Worm (Caenorhabditis elegans) whole organism, L2 larva: Measurements from ENCODE around the gene F21H7.12.

Source experiments
- C34F6.9 ChIP-seq: fragments of 150-350 bp; optimal IDR thresholded peaks from 2 replicates; lab custom pipeline; 2014; ENCODE audit warnings: missing biosample characterization, missing genetic modification characterization
- F13H6.1 ChIP-seq: sonication (generic microtip); optimal IDR thresholded peaks from 2 replicates; lab custom pipeline; 2016; ENCODE audit warnings: missing genetic modification characterization, missing compliant biosample characterization
- R02D3.7 ChIP-seq: fragments of 150-350 bp; optimal IDR thresholded peaks from 2 replicates; lab custom pipeline; 2014; ENCODE audit warnings: missing biosample characterization, missing genetic modification characterization
- Y55F3AM.14 ChIP-seq: fragments of 200-800 bp; sonication (Bioruptor generic); optimal IDR thresholded peaks from 2 replicates; lab custom pipeline; 2018; ENCODE audit warnings: mild to moderate bottlenecking, missing genetic modification characterization, missing compliant biosample characterization
- ZK546.5 ChIP-seq: sonication (generic microtip); optimal IDR thresholded peaks from 2 replicates; lab custom pipeline; 2017; ENCODE audit warnings: missing biosample characterization, missing genetic modification characterization
- ama-1 ChIP-seq: fragments of 150-350 bp; optimal IDR thresholded peaks from 2 replicates; lab custom pipeline; 2018; ENCODE audit warnings: inconsistent platforms
- ceh-16 ChIP-seq: fragments of 150-350 bp; optimal IDR thresholded peaks from 2 replicates; lab custom pipeline; 2014; ENCODE audit warnings: missing biosample characterization, missing genetic modification characterization
- ceh-82 ChIP-seq: fragments of 150-350 bp; optimal IDR thresholded peaks from 2 replicates; lab custom pipeline; 2014; ENCODE audit warnings: missing biosample characterization, missing genetic modification characterization
- crh-2 ChIP-seq: sonication (generic microtip); optimal IDR thresholded peaks from 2 replicates; lab custom pipeline; 2017; ENCODE audit warnings: missing biosample characterization, missing genetic modification characterization
- dmd-4 ChIP-seq: sonication (generic microtip); optimal IDR thresholded peaks from 2 replicates; lab custom pipeline; 2017; ENCODE audit warnings: missing biosample characterization, missing genetic modification characterization
- elt-1 ChIP-seq: fragments of 150-350 bp; optimal IDR thresholded peaks from 2 replicates; lab custom pipeline; 2014; ENCODE audit warnings: missing biosample characterization, missing genetic modification characterization
- elt-3 ChIP-seq: sonication (generic microtip); optimal IDR thresholded peaks from 2 replicates; lab custom pipeline; 2017; ENCODE audit warnings: missing biosample characterization, missing genetic modification characterization
- fos-1 ChIP-seq: fragments of 150-350 bp; optimal IDR thresholded peaks from 2 replicates; lab custom pipeline; 2014; ENCODE audit warnings: missing biosample characterization, missing genetic modification characterization
- gmeb-1 ChIP-seq: fragments of 150-350 bp; optimal IDR thresholded peaks from 2 replicates; lab custom pipeline; 2014; ENCODE audit warnings: missing biosample characterization, missing genetic modification characterization
- lin-39 ChIP-seq: fragments of 150-350 bp; optimal IDR thresholded peaks from 2 replicates; lab custom pipeline; 2014; ENCODE audit warnings: missing biosample characterization, missing genetic modification reagents, missing genetic modification characterization
- lsy-2 ChIP-seq, 2 experiments: fragments of 150-350 bp in 1 of 2; sonication (generic microtip) in 1 of 2; optimal IDR thresholded peaks; 2 replicates each; lab custom pipeline; 2014 to 2017; ENCODE audit warnings: missing biosample characterization in 2 of 2, missing genetic modification characterization in 2 of 2
- mab-5 ChIP-seq: fragments of 150-350 bp; optimal IDR thresholded peaks from 2 replicates; lab custom pipeline; 2014; ENCODE audit warnings: missing biosample characterization, missing genetic modification characterization
- mbf-1 ChIP-seq: sonication (generic microtip); optimal IDR thresholded peaks from 2 replicates; lab custom pipeline; 2017; ENCODE audit warnings: missing biosample characterization, missing genetic modification characterization
- mdl-1 ChIP-seq, 2 experiments: fragments of 150-350 bp in 1 of 2; sonication (generic microtip) in 1 of 2; optimal IDR thresholded peaks; 2 replicates each; lab custom pipeline; 2017; ENCODE audit warnings: missing biosample characterization in 2 of 2, missing genetic modification characterization in 2 of 2
- nhr-10 ChIP-seq: sonication (generic microtip); optimal IDR thresholded peaks from 2 replicates; lab custom pipeline; 2017; ENCODE audit warnings: missing biosample characterization, missing genetic modification characterization
- nhr-11 ChIP-seq: fragments of 150-350 bp; optimal IDR thresholded peaks from 2 replicates; lab custom pipeline; 2014; ENCODE audit warnings: missing biosample characterization, missing genetic modification characterization
- nhr-21 ChIP-seq: fragments of 150-350 bp; optimal IDR thresholded peaks from 2 replicates; lab custom pipeline; 2014; ENCODE audit warnings: missing biosample characterization, missing genetic modification characterization
- nhr-237 ChIP-seq: fragments of 150-350 bp; optimal IDR thresholded peaks from 2 replicates; lab custom pipeline; 2014; ENCODE audit warnings: missing biosample characterization, missing genetic modification characterization
- nhr-77 ChIP-seq: fragments of 150-350 bp; optimal IDR thresholded peaks from 2 replicates; lab custom pipeline; 2014; ENCODE audit warnings: missing biosample characterization, missing genetic modification characterization
- peb-1 ChIP-seq: fragments of 150-350 bp; optimal IDR thresholded peaks from 2 replicates; lab custom pipeline; 2014; ENCODE audit warnings: missing biosample characterization, missing genetic modification characterization
- skn-1 ChIP-seq: sonication (generic microtip); optimal IDR thresholded peaks from 2 replicates; lab custom pipeline; 2017; ENCODE audit warnings: missing biosample characterization, missing genetic modification characterization
- sma-3 ChIP-seq: sonication (generic microtip); optimal IDR thresholded peaks from 2 replicates; lab custom pipeline; 2016; ENCODE audit warnings: missing genetic modification reagents, missing genetic modification characterization, missing compliant biosample characterization
- sma-9 ChIP-seq, 2 experiments: fragments of 150-350 bp in 1 of 2; sonication (generic microtip) in 1 of 2; optimal IDR thresholded peaks; 2 replicates each; lab custom pipeline; 2014 to 2016; ENCODE audit warnings: missing genetic modification characterization in 2 of 2, mild to moderate bottlenecking in 1 of 2, missing biosample characterization in 1 of 2, missing compliant biosample characterization in 1 of 2, missing genetic modification reagents in 1 of 2, moderate library complexity in 1 of 2
- snpc-4 ChIP-seq: fragments of 150-350 bp; optimal IDR thresholded peaks from 2 replicates; lab custom pipeline; 2014; ENCODE audit warnings: missing biosample characterization, missing genetic modification characterization
- unc-39 ChIP-seq: fragments of 150-350 bp; optimal IDR thresholded peaks from 2 replicates; lab custom pipeline; 2014; ENCODE audit warnings: missing biosample characterization, missing genetic modification characterization
- unc-55 ChIP-seq: fragments of 150-350 bp; sonication (generic microtip); optimal IDR thresholded peaks from 3 replicates; lab custom pipeline; 2014; ENCODE audit warnings: missing biosample characterization, missing genetic modification reagents, missing genetic modification characterization
- unc-62 ChIP-seq: fragments of 150-350 bp; optimal IDR thresholded peaks from 2 replicates; lab custom pipeline; 2014; ENCODE audit warnings: missing biosample characterization, missing genetic modification reagents, missing genetic modification characterization
- ztf-11 ChIP-seq: sonication (generic microtip); optimal IDR thresholded peaks from 2 replicates; lab custom pipeline; 2017; ENCODE audit warnings: missing biosample characterization, missing genetic modification characterization
- ztf-4 ChIP-seq: fragments of 150-350 bp; optimal IDR thresholded peaks from 2 replicates; lab custom pipeline; 2014; ENCODE audit warnings: missing biosample characterization, missing genetic modification characterization

Gene F21H7.12

DNA sequence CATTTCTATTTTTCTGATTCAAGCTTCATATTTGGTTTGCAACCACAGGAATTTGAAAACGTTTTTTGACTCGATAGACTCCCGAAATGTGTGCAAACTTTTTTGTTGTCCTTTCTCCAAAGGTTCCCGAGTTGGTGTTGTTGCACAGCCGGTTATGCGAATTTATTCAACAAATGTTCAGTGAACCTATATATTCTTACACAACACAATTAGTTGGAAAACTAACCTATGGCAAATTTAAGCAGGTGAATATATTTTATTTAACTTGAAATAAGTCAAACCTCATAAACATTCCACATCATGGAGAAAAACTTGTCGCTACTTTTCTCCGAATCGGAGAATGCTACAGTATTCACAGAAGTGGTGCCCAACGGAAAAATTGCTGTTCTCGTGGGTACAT, 46.6 kb upstream of the F21H7.12 start, which contains the start of gene srz-14:
Gene srz-14, plus strand, starts transcription at position 301 of the 400 bp plus-strand sequence.
- no peak for TF ChIP-seq ceh-16 (tag; lab: Kevin White, UChicago)
- no peak for TF ChIP-seq mbf-1 (tag; lab: Kevin White, UChicago)
- no peak for TF ChIP-seq sma-9 (GFP tag; optimal IDR thresholded peaks at IDR 0.05; lab: Kevin White, UChicago)
- TF ChIP-seq sma-9 (tag; optimal IDR thresholded peaks at IDR 0.05; lab: Kevin White, UChicago) = no peak
- TF ChIP-seq snpc-4 (tag; lab: Kevin White, UChicago) = no peak
- TF ChIP-seq mab-5 (tag; lab: Kevin White, UChicago) = no peak
- no peak for TF ChIP-seq unc-39
- TF ChIP-seq fos-1 (tag; lab: Kevin White, UChicago) = no peak
- no peak for TF ChIP-seq nhr-237 (tag; lab: Kevin White, UChicago)
- TF ChIP-seq crh-2 (tag; lab: Kevin White, UChicago) = no peak
- no peak for TF ChIP-seq nhr-21
- no peak for TF ChIP-seq ZK546.5 (tag; lab: Kevin White, UChicago)
- TF ChIP-seq ztf-11 (tag; lab: Kevin White, UChicago) = no peak
- TF ChIP-seq gmeb-1 = no peak
- no peak for TF ChIP-seq Y55F3AM.14 (GFP tag; lab: Kevin White, UChicago)
- no peak for TF ChIP-seq F13H6.1
- TF ChIP-seq sma-3 (GFP tag; lab: Kevin White, UChicago) = no peak

DNA sequence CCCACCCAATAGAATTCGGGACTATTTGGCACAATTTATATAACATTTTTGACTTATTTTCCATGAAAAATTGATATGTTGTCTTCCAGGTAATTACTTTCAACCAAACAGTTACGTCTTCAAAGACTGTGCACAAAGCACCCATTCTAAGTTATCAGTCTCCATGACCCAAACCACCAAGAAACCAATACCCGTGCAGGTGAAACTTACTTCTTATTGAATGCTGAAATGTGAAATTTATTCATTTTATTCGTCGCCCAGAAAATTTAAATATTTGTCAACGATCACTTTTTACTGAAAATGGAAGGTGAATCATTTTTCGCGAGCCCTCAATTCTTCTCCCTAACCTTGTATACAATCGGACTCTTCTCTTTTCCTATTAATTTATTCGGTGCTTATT, 39.5 kb upstream of the F21H7.12 start, which contains the start of gene srh-281:
Gene srh-281, plus strand, starts transcription at position 301 of the 400 bp plus-strand sequence.
- no peak for TF ChIP-seq peb-1
- TF ChIP-seq fos-1 (tag; lab: Kevin White, UChicago) = no peak
- no peak for TF ChIP-seq mdl-1 (tag; optimal IDR thresholded peaks at IDR 0.05; lab: Kevin White, UChicago)
- no peak for TF ChIP-seq nhr-77 (tag; lab: Kevin White, UChicago)
- no peak for TF ChIP-seq R02D3.7 (tag; lab: Kevin White, UChicago)
- no peak for TF ChIP-seq unc-55 (GFP tag; lab: Kevin White, UChicago)
- no peak for TF ChIP-seq ama-1 (lab: Kevin White, UChicago)
- no peak for TF ChIP-seq elt-3
- no peak for TF ChIP-seq nhr-10 (tag; lab: Kevin White, UChicago)

ce11 chrV:16192114-16192513, 37.9 kb upstream of the F21H7.12 start, which contains the start of gene srh-279:
Gene srh-279, plus strand, starts transcription at chrV:16192414.
- TF ChIP-seq C34F6.9 (no peak), nhr-21 (no peak), elt-3 (no peak), nhr-11 (tag; lab: Kevin White, UChicago) (no peak), gmeb-1 (no peak), peb-1 (no peak), dmd-4 (no peak), unc-55 (GFP tag; lab: Kevin White, UChicago) (no peak), nhr-237 (tag; lab: Kevin White, UChicago) (no peak), crh-2 (tag; lab: Kevin White, UChicago) (no peak), fos-1 (tag; lab: Kevin White, UChicago) (no peak)

DNA sequence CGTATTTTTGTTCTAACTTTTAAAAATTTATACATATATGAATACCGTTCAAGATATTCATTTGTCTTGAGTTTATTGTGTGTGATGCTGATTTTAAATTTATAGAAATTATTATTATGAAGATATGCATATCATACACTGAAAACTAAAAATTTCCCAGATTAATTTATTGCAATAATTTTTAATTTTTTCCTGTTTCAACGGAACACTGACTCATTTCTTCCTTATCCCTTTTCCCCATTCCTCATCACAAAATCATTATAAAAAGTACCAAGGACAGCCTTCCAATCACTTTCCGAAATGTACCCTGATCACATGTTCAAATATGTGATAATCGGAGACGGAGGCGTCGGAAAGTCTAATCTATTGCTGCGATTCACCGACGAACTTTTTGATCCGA, 35.3 kb upstream of the F21H7.12 start, which contains the start of gene rabr-4:
Gene rabr-4, plus strand, starts transcription at position 301 of the 400 bp plus-strand sequence.
- TF ChIP-seq mbf-1 (tag; lab: Kevin White, UChicago) = no peak
- TF ChIP-seq elt-3 = no peak
- no peak for TF ChIP-seq crh-2 (tag; lab: Kevin White, UChicago)
- TF ChIP-seq unc-62 (GFP tag; lab: Kevin White, UChicago) = no peak
- no peak for TF ChIP-seq nhr-11 (tag; lab: Kevin White, UChicago)

ce11 chrV:16195379-16195778, 34.6 kb upstream of the F21H7.12 start, which contains the start of gene rabr-3:
Gene rabr-3, plus strand, starts transcription at chrV:16195679.
- TF ChIP-seq skn-1 (tag; lab: Kevin White, UChicago) (no peak), sma-3 (GFP tag; lab: Kevin White, UChicago) (no peak), lin-39 (no peak), nhr-10 (tag; lab: Kevin White, UChicago) (no peak), elt-1 (tag; lab: Kevin White, UChicago) (no peak), nhr-77 (tag; lab: Kevin White, UChicago) (no peak), snpc-4 (tag; lab: Kevin White, UChicago) (no peak), nhr-237 (tag; lab: Kevin White, UChicago) (no peak), ztf-11 (tag; lab: Kevin White, UChicago) (no peak), mbf-1 (tag; lab: Kevin White, UChicago) (no peak), ZK546.5 (tag; lab: Kevin White, UChicago) (no peak), crh-2 (tag; lab: Kevin White, UChicago) (no peak), unc-55 (GFP tag; lab: Kevin White, UChicago) (no peak), ztf-4 (no peak), ceh-82 (tag; lab: Kevin White, UChicago) (no peak), mab-5 (tag; lab: Kevin White, UChicago) (no peak), lsy-2 (tag; optimal IDR thresholded peaks at IDR 0.05; lab: Kevin White, UChicago) (no peak)
